Worm (Caenorhabditis elegans): ENCODE measurements around the gene srt-11.

srt-11 gene

DNA sequence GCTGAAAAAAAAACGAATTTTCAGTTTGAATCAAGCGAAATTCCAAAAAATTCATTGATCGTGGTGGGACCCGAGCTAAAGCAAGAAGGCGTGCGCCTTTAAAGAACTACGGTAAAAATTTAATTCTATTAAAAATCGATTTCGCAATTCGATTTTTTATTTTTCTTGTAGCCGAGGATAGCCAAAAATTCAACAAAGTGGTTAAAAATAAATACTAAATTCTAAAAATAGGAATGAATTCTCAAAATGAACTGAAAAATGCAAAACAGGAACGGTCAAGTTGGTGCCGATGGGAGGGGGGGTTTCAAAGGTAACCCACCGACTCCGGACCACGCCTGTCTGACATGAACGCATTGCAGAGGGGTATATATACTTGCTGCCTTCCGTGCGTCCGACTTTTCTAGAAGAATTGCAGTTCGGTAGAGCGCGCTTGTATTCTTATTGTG is 4.7 kb upstream of the srt-11 start:
- no peak for TF ChIP-seq hlh-8 (tag; optimal IDR thresholded peaks at IDR 0.05)
- 0 out of 2 replicates have a peak, but pooled peaks have one; percentile 17 for TF ChIP-seq unc-3 (GFP tag; conservative IDR thresholded peaks at IDR 0.05)
- TF ChIP-seq unc-3 (tag; optimal IDR thresholded peaks at IDR 0.05) = no peak

DNA sequence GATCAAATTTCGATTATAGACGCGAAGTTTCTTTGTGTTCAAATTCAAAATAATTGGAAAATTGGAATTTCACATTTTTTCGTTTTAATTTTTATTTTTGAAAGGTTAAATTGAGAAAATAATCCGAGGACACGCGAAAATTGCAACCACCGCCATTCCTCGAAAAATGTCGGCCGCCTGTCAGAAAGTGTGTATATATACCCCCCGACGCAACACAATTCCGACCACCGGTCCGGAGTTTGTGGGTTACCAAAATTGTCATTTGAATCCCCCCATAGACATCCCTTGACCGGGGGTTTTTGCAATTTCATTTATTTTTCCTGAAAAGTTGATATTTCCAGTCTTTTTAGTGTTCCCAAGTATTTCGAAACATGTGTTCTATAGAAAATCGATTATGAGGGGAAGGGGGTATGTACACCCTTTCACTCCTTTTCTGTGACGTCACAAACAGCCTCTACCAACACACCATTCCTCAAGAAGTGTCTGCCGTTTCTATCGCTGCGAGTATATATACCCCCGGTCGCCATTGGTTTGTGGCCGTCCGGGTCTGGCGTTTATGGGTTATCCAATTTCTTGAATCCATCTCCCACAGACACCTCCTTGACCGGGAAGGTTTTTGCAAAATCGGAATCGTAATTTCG is 1.4 kb upstream of the srt-11 start, which contains the start of gene W01D2.3:
W01D2.3 (minus strand) TSS at position 51 of the 641 bp plus-strand sequence.
- TF ChIP-seq fkh-10 (GFP tag; optimal IDR thresholded peaks at IDR 0.05) (no peak), Y22D7AL.16 (tag; optimal IDR thresholded peaks at IDR 0.05) (peak; percentile 77), hlh-13 (GFP tag; optimal IDR thresholded peaks at IDR 0.05) (peak; percentile 85), K02D7.2 (tag; optimal IDR thresholded peaks at IDR 0.05) (peak; percentile 86), ceh-22 (tag; optimal IDR thresholded peaks at IDR 0.05) (no peak), ets-4 (tag; optimal IDR thresholded peaks at IDR 0.05) (peak; percentile 31), hlh-6 (tag; optimal IDR thresholded peaks at IDR 0.05) (peak; percentile 94), ceh-9 (tag; optimal IDR thresholded peaks at IDR 0.05) (peak; percentile 69), fax-1 (tag; optimal IDR thresholded peaks at IDR 0.05) (peak; percentile 84), madf-2 (tag; optimal IDR thresholded peaks at IDR 0.05) (peak; percentile 91), pqm-1 (tag; optimal IDR thresholded peaks at IDR 0.05) (peak; percentile 31), ttx-3 (tag; optimal IDR thresholded peaks at IDR 0.05) (peak; percentile 84), rnt-1 (tag; optimal IDR thresholded peaks at IDR 0.05) (peak; percentile 64), nfya-1 (tag; optimal IDR thresholded peaks at IDR 0.05) (peak; percentile 73), ztf-16 (tag; optimal IDR thresholded peaks at IDR 0.05) (peak; percentile 94), dmd-4 (tag; optimal IDR thresholded peaks at IDR 0.05; ENCODE audit: borderline replicate concordance) (peak; percentile 87), ceh-24 (tag; optimal IDR thresholded peaks at IDR 0.05) (peak; percentile 71), lin-11 (tag; optimal IDR thresholded peaks at IDR 0.05) (peak; percentile 84), ceh-2 (tag; optimal IDR thresholded peaks at IDR 0.05) (peak; percentile 87), unc-3 (GFP tag; conservative IDR thresholded peaks at IDR 0.05) (peak; percentile 79), unc-3 (tag; optimal IDR thresholded peaks at IDR 0.05) (peak; percentile 67), ceh-6 (GFP tag; optimal IDR thresholded peaks at IDR 0.05) (peak; percentile 89), elt-2 (tag; optimal IDR thresholded peaks at IDR 0.05) (peak; percentile 91), F13H6.1 (tag; optimal IDR thresholded peaks at IDR 0.05) (peak; percentile 87), zip-5 (tag; optimal IDR thresholded peaks at IDR 0.05) (peak; percentile 71), K09A11.1 (tag; optimal IDR thresholded peaks at IDR 0.05; ENCODE audit: insufficient read depth) (peak; percentile 66), ceh-31 (tag; optimal IDR thresholded peaks at IDR 0.05) (peak; percentile 90), sox-2 (GFP tag; IDR thresholded peaks at IDR 0.05) (peak; percentile 69; the same call in 1 of the 2 replicates), sox-4 (tag; optimal IDR thresholded peaks at IDR 0.05) (peak; percentile 90), tbx-7 (tag; optimal IDR thresholded peaks at IDR 0.05) (peak; percentile 71), pag-3 (tag; optimal IDR thresholded peaks at IDR 0.05; ENCODE audit: borderline replicate concordance) (peak; percentile 72), unc-42 (tag; optimal IDR thresholded peaks at IDR 0.05) (peak; percentile 61), pax-1 (tag; optimal IDR thresholded peaks at IDR 0.05) (no peak), pros-1 (tag; optimal IDR thresholded peaks at IDR 0.05) (no peak), syd-9 (tag; optimal IDR thresholded peaks at IDR 0.05) (peak; percentile 78), tbx-2 (tag; optimal IDR thresholded peaks at IDR 0.05) (peak; percentile 93), sdc-2 (tag; optimal IDR thresholded peaks at IDR 0.05) (peak; percentile 89), pha-4 (tag; optimal IDR thresholded peaks at IDR 0.05) (no peak), ref-2 (tag; optimal IDR thresholded peaks at IDR 0.05) (peak; percentile 95), ceh-14 (tag; optimal IDR thresholded peaks at IDR 0.05) (peak; percentile 95), ceh-45 (GFP tag; IDR thresholded peaks at IDR 0.05) (peak; percentile 56), pat-9 (tag; optimal IDR thresholded peaks at IDR 0.05) (peak; percentile 88), npax-4 (tag; optimal IDR thresholded peaks at IDR 0.05) (peak; percentile 75), hlh-8 (tag; optimal IDR thresholded peaks at IDR 0.05) (peak; percentile 63), ceh-19 (GFP tag; optimal IDR thresholded peaks at IDR 0.05) (peak; percentile 94), C08G9.2 (tag; optimal IDR thresholded peaks at IDR 0.05) (peak; percentile 76), unc-86 (tag; optimal IDR thresholded peaks at IDR 0.05) (peak; percentile 90), ceh-30 (tag; optimal IDR thresholded peaks at IDR 0.05) (peak; percentile 32), fkh-6 (tag; optimal IDR thresholded peaks at IDR 0.05) (peak; percentile 86), ama-1 (optimal IDR thresholded peaks at IDR 0.05) (no peak)

Data from whole organism, late embryonic.